Fruit fly (Drosophila melanogaster): ENCODE data around the gene CG9368.

CG9368 gene

dm6 chr3L:19561745-19562144, 39.7 kb upstream of the CG9368 start (continued):
- TF ChIP-seq luna (GFP tag; optimal IDR thresholded peaks at IDR 0.05): no peak
- no peak for TF ChIP-seq prd (optimal IDR thresholded peaks at IDR 0.05)
- no peak for TF ChIP-seq prd (GFP tag; IDR thresholded peaks at IDR 0.05)
- TF ChIP-seq dysf (GFP tag; IDR thresholded peaks at IDR 0.05): no peak
- TF ChIP-seq Meics (GFP tag; optimal IDR thresholded peaks at IDR 0.05): peak; percentile 68
- TF ChIP-seq stc (GFP tag; IDR thresholded peaks at IDR 0.05): no peak
- no peak for TF ChIP-seq ken (GFP tag; IDR thresholded peaks at IDR 0.05)
- no peak for TF ChIP-seq Tbp (GFP tag; optimal IDR thresholded peaks at IDR 0.05)
- peak; percentile 9 for TF ChIP-seq CG16815 (GFP tag; optimal IDR thresholded peaks at IDR 0.05)
- TF ChIP-seq CG16813 (GFP tag; IDR thresholded peaks at IDR 0.05; ENCODE audit: partially characterized antibody): no peak
- TF ChIP-seq Chrac-16 (GFP tag; optimal IDR thresholded peaks at IDR 0.05): no peak
- no peak for TF ChIP-seq odd (GFP tag; optimal IDR thresholded peaks at IDR 0.05)
- TF ChIP-seq kah (GFP tag; optimal IDR thresholded peaks at IDR 0.05): no peak
- no peak for TF ChIP-seq Fer2 (tag; optimal IDR thresholded peaks at IDR 0.05)
- no peak for TF ChIP-seq CG9437 (GFP tag; optimal IDR thresholded peaks at IDR 0.05)
- TF ChIP-seq dmrt99B (tag; optimal IDR thresholded peaks at IDR 0.05): peak; percentile 51
- no peak for TF ChIP-seq Taf1 (GFP tag; IDR thresholded peaks at IDR 0.05)
- TF ChIP-seq CG17359 (tag; optimal IDR thresholded peaks at IDR 0.05): peak; percentile 52
- TF ChIP-seq sr (GFP tag; IDR thresholded peaks at IDR 0.05): no peak
- no peak for TF ChIP-seq Bdp1 (GFP tag; optimal IDR thresholded peaks at IDR 0.05)
- TF ChIP-seq Abd-B (GFP tag; optimal IDR thresholded peaks at IDR 0.05): no peak
- no peak for TF ChIP-seq sima (GFP tag; optimal IDR thresholded peaks at IDR 0.05)
- no peak for TF ChIP-seq Hr39 (optimal IDR thresholded peaks at IDR 0.05)
- TF ChIP-seq CG12219 (GFP tag; optimal IDR thresholded peaks at IDR 0.05): no peak
- TF ChIP-seq Oaz (GFP tag; IDR thresholded peaks at IDR 0.05): no peak
- TF ChIP-seq Hmx (GFP tag; optimal IDR thresholded peaks at IDR 0.05): peak; percentile 51
- TF ChIP-seq her (GFP tag; optimal IDR thresholded peaks at IDR 0.05): no peak
- TF ChIP-seq cg (GFP tag; optimal IDR thresholded peaks at IDR 0.05): no peak
- no peak for TF ChIP-seq CG4360 (GFP tag; IDR thresholded peaks at IDR 0.05)
- no peak for TF ChIP-seq pita (GFP tag; optimal IDR thresholded peaks at IDR 0.05)
- no peak for TF ChIP-seq Fer1 (GFP tag; optimal IDR thresholded peaks at IDR 0.05)
- no peak for TF ChIP-seq B-H1 (GFP tag; IDR thresholded peaks at IDR 0.05)
- TF ChIP-seq CG16863 (GFP tag; optimal IDR thresholded peaks at IDR 0.05): no peak
- TF ChIP-seq shn (GFP tag; optimal IDR thresholded peaks at IDR 0.05): no peak
- TF ChIP-seq CG17385 (GFP tag; optimal IDR thresholded peaks at IDR 0.05): peak; percentile 6
- TF ChIP-seq CG16779 (GFP tag; IDR thresholded peaks at IDR 0.05): no peak
- TF ChIP-seq zf30C (GFP tag; optimal IDR thresholded peaks at IDR 0.05): no peak
- TF ChIP-seq pum (GFP tag; optimal IDR thresholded peaks at IDR 0.05): no peak
- TF ChIP-seq CG1792 (GFP tag; optimal IDR thresholded peaks at IDR 0.05): no peak
- no peak for TF ChIP-seq Lpt (GFP tag; optimal IDR thresholded peaks at IDR 0.05)
- TF ChIP-seq ranshi (GFP tag; IDR thresholded peaks at IDR 0.05): no peak
- no peak for TF ChIP-seq CG17328 (GFP tag; IDR thresholded peaks at IDR 0.05)
- no peak for TF ChIP-seq CG8290 (GFP tag; optimal IDR thresholded peaks at IDR 0.05)
- no peak for TF ChIP-seq CG8290 (tag; optimal IDR thresholded peaks at IDR 0.05)
- no peak for TF ChIP-seq NK7.1 (GFP tag; optimal IDR thresholded peaks at IDR 0.05)
- TF ChIP-seq C15 (GFP tag; IDR thresholded peaks at IDR 0.05): no peak
- TF ChIP-seq sna (GFP tag; IDR thresholded peaks at IDR 0.05; ENCODE audit: partially characterized antibody): no peak
- TF ChIP-seq gsb (GFP tag; IDR thresholded peaks at IDR 0.05): no peak
- no peak for TF ChIP-seq CG4707 (GFP tag; optimal IDR thresholded peaks at IDR 0.05)
- TF ChIP-seq Usf (GFP tag; optimal IDR thresholded peaks at IDR 0.05): peak; percentile 22
- TF ChIP-seq CG6765 (GFP tag; optimal IDR thresholded peaks at IDR 0.05): no peak
- no peak for TF ChIP-seq CG1024 (GFP tag; IDR thresholded peaks at IDR 0.05)
- TF ChIP-seq mirr (GFP tag; optimal IDR thresholded peaks at IDR 0.05): no peak
- peak; percentile 62 for TF ChIP-seq lab (GFP tag; optimal IDR thresholded peaks at IDR 0.05)
